Fruit fly (Drosophila melanogaster) whole organism, embryonic: ENCODE results near the gene Taf2.
A peak's percentile ranks its signal among the peaks of the same experiment; 100 is the strongest.

Source experiments
- ATbp ChIP-seq: fragments of 200-800 bp; sonication (Bioruptor generic); optimal IDR thresholded peaks from 2 replicates; lab custom pipeline; 2017; ENCODE audit warnings: missing biosample characterization, mild to moderate bottlenecking, missing genetic modification characterization, missing genetic modification reagents
- Ada2b ChIP-seq: fragments of 200-800 bp; sonication (Bioruptor generic); IDR thresholded peaks from 2 replicates; pipeline ENCODE4 v1.3.6; 2022; ENCODE audit warnings: missing biosample characterization, missing genetic modification characterization
- Aef1 ChIP-seq: fragments of 200-800 bp; sonication (Bioruptor generic); IDR thresholded peaks from 3 replicates; pipeline ENCODE4 v1.3.6; 2022; ENCODE audit warnings: missing biosample characterization, missing genetic modification characterization
- CG10654 ChIP-seq: fragments of 200-800 bp; sonication (Bioruptor generic); optimal IDR thresholded peaks from 2 replicates; lab custom pipeline; 2016; ENCODE audit warnings: missing biosample characterization, missing genetic modification characterization
- CG11696 ChIP-seq: fragments of 200-800 bp; sonication (Bioruptor generic); IDR thresholded peaks from 2 replicates; pipeline ENCODE4 v1.3.6; 2022; ENCODE audit warnings: missing biosample characterization, missing genetic modification characterization
- CG13123 ChIP-seq: fragments of 200-800 bp; sonication (Bioruptor generic); optimal IDR thresholded peaks from 2 replicates; lab custom pipeline; 2016; ENCODE audit warnings: missing biosample characterization, missing genetic modification characterization
- CG17328 ChIP-seq: fragments of 200-800 bp; sonication (Bioruptor generic); IDR thresholded peaks from 2 replicates; pipeline ENCODE4 v1.3.6; 2022; ENCODE audit warnings: missing biosample characterization, missing genetic modification characterization
- CG18011 ChIP-seq: fragments of 200-800 bp; sonication (Bioruptor generic); optimal IDR thresholded peaks from 2 replicates; lab custom pipeline; 2017; ENCODE audit warnings: missing biosample characterization, missing genetic modification characterization, mild to moderate bottlenecking, moderate library complexity, missing genotype
- CG2129 ChIP-seq: fragments of 200-800 bp; sonication (Bioruptor generic); IDR thresholded peaks from 2 replicates; pipeline ENCODE4 v1.3.6; 2022; ENCODE audit warnings: missing biosample characterization, missing genetic modification characterization; ENCODE audit not compliant: partially characterized antibody
- CG3163 ChIP-seq: fragments of 200-800 bp; sonication (Bioruptor generic); optimal IDR thresholded peaks from 3 replicates; lab custom pipeline; 2016; ENCODE audit warnings: missing biosample characterization, missing genetic modification characterization
- CG34224 ChIP-seq: fragments of 200-800 bp; sonication (Bioruptor generic); IDR thresholded peaks from 3 replicates; pipeline ENCODE4 v1.3.6; 2022; ENCODE audit warnings: missing biosample characterization, missing genetic modification characterization; ENCODE audit not compliant: partially characterized antibody
- CG34376 ChIP-seq: fragments of 200-800 bp; sonication (Bioruptor generic); optimal IDR thresholded peaks from 2 replicates; lab custom pipeline; 2018; ENCODE audit warnings: missing biosample characterization, mild to moderate bottlenecking, missing genetic modification characterization
- CG4328 ChIP-seq: fragments of 200-800 bp; sonication (Bioruptor generic); optimal IDR thresholded peaks from 3 replicates; lab custom pipeline; 2017; ENCODE audit warnings: missing biosample characterization, missing genetic modification reagents, missing genetic modification characterization
- CG4617 ChIP-seq: fragments of 200-800 bp; sonication (Bioruptor generic); optimal IDR thresholded peaks from 3 replicates; lab custom pipeline; 2016; ENCODE audit warnings: missing biosample characterization, missing genetic modification characterization, borderline replicate concordance
- CG9817 ChIP-seq: fragments of 200-800 bp; sonication (Bioruptor generic); optimal IDR thresholded peaks from 2 replicates; lab custom pipeline; 2018; ENCODE audit warnings: missing biosample characterization, mild to moderate bottlenecking, missing genetic modification characterization, moderate library complexity
- CG9932 ChIP-seq: fragments of 200-800 bp; sonication (Bioruptor generic); IDR thresholded peaks from 2 replicates; pipeline ENCODE4 v1.3.6; 2022; ENCODE audit warnings: missing biosample characterization, missing genetic modification characterization
- D ChIP-seq, 2 experiments: fragments of 200-800 bp in 1 of 2; fragments of >200 bp in 1 of 2; sonication (Bioruptor generic) in 1 of 2; optimal IDR thresholded peaks; 2 replicates in 1 of 2; 3 replicates in 1 of 2; lab custom pipeline; 2017; ENCODE audit warnings: mild to moderate bottlenecking in 1 of 2, missing biosample characterization in 1 of 2, missing genetic modification characterization in 1 of 2, missing genetic modification reagents in 1 of 2
- Dek ChIP-seq: fragments of 200-800 bp; sonication (Bioruptor generic); optimal IDR thresholded peaks from 3 replicates; lab custom pipeline; 2019; ENCODE audit warnings: missing biosample characterization, mild to moderate bottlenecking, missing genetic modification characterization, moderate library complexity
- E2f2 ChIP-seq: fragments of 200-800 bp; sonication (Bioruptor generic); IDR thresholded peaks from 2 replicates; pipeline ENCODE4 v1.3.6; 2022; ENCODE audit warnings: missing biosample characterization, missing genetic modification characterization
- Gug ChIP-seq: fragments of 200-800 bp; sonication (Bioruptor generic); IDR thresholded peaks from 4 replicates; pipeline ENCODE4 v1.3.6; 2022; ENCODE audit warnings: missing biosample characterization, missing genetic modification characterization
- H15 ChIP-seq: fragments of 200-800 bp; sonication (Bioruptor generic); IDR thresholded peaks from 3 replicates; pipeline ENCODE4 v1.3.6; 2022; ENCODE audit warnings: missing biosample characterization, missing genetic modification characterization
- HLHmδ ChIP-seq: fragments of 200-800 bp; sonication (Bioruptor generic); optimal IDR thresholded peaks from 2 replicates; lab custom pipeline; 2018; ENCODE audit warnings: missing biosample characterization, mild to moderate bottlenecking, missing genetic modification characterization, moderate library complexity
- Med ChIP-seq: fragments of 200-800 bp; sonication (Bioruptor generic); peaks from one replicate; lab custom pipeline; 2016; ENCODE audit warnings: missing biosample characterization, missing genetic modification characterization, mild to moderate bottlenecking, inconsistent platforms, moderate library complexity
- NfI ChIP-seq: fragments of 200-800 bp; sonication (Bioruptor generic); optimal IDR thresholded peaks from 3 replicates; lab custom pipeline; 2018; ENCODE audit warnings: missing biosample characterization, mild to moderate bottlenecking, missing genetic modification characterization, moderate library complexity
- Rfx ChIP-seq: fragments of 200-800 bp; sonication (Bioruptor generic); IDR thresholded peaks from 2 replicates; pipeline ENCODE4 v1.3.6; 2022; ENCODE audit warnings: missing biosample characterization, missing genetic modification characterization
- Rx ChIP-seq: fragments of 200-800 bp; sonication (Bioruptor generic); IDR thresholded peaks from 2 replicates; pipeline ENCODE4 v1.3.6; 2022; ENCODE audit warnings: missing biosample characterization, missing genetic modification characterization
- Sox102F ChIP-seq: fragments of 200-800 bp; sonication (Bioruptor generic); optimal IDR thresholded peaks from 2 replicates; lab custom pipeline; 2018; ENCODE audit warnings: missing biosample characterization, mild to moderate bottlenecking, missing genetic modification characterization, moderate library complexity
- Sry-β ChIP-seq: fragments of 200-800 bp; sonication (Bioruptor generic); optimal IDR thresholded peaks from 2 replicates; lab custom pipeline; 2018; ENCODE audit warnings: missing biosample characterization, mild to moderate bottlenecking, missing genetic modification characterization, moderate library complexity
- Stat92E ChIP-seq, 3 experiments: fragments of >200 bp in 2 of 3; fragments of 200-800 bp in 1 of 3; sonication (Bioruptor generic) in 1 of 3; optimal IDR thresholded peaks; 2 replicates each; lab custom pipeline; 2017 to 2019; ENCODE audit warnings: missing biosample characterization in 3 of 3, missing genetic modification characterization in 3 of 3, mild to moderate bottlenecking in 1 of 3, moderate library complexity in 1 of 3
- ab ChIP-seq: fragments of 200-800 bp; sonication (Bioruptor generic); optimal IDR thresholded peaks from 2 replicates; lab custom pipeline; 2016; ENCODE audit warnings: missing biosample characterization, missing genetic modification characterization
- ap ChIP-seq: fragments of 200-800 bp; sonication (Bioruptor generic); IDR thresholded peaks from 2 replicates; pipeline ENCODE4 v1.3.6; 2022; ENCODE audit warnings: missing biosample characterization, missing genetic modification characterization
- ara ChIP-seq: fragments of 200-800 bp; sonication (Bioruptor generic); IDR thresholded peaks from 2 replicates; pipeline ENCODE4 v1.3.6; 2022; ENCODE audit warnings: missing biosample characterization, missing genetic modification characterization
- chm ChIP-seq: fragments of 200-800 bp; sonication (Bioruptor generic); IDR thresholded peaks from 2 replicates; pipeline ENCODE4 v1.3.6; 2022; ENCODE audit warnings: missing biosample characterization, missing genetic modification characterization
- danr ChIP-seq: fragments of 200-800 bp; sonication (Bioruptor generic); IDR thresholded peaks from 2 replicates; pipeline ENCODE4 v1.3.6; 2022; ENCODE audit warnings: missing biosample characterization, missing genetic modification characterization
- dimm ChIP-seq: fragments of 200-800 bp; sonication (Bioruptor generic); IDR thresholded peaks from 2 replicates; pipeline ENCODE4 v1.3.6; 2022; ENCODE audit warnings: missing biosample characterization, missing genetic modification characterization
- dm ChIP-seq: fragments of 200-800 bp; sonication (Bioruptor generic); optimal IDR thresholded peaks from 3 replicates; lab custom pipeline; 2016; ENCODE audit warnings: missing biosample characterization, missing genetic modification characterization
- gcm2 ChIP-seq: fragments of 200-800 bp; sonication (Bioruptor generic); optimal IDR thresholded peaks from 2 replicates; lab custom pipeline; 2016; ENCODE audit warnings: missing biosample characterization, missing genetic modification characterization
- h ChIP-seq: fragments of >200 bp; optimal IDR thresholded peaks from 2 replicates; lab custom pipeline; 2017
- knrl ChIP-seq: fragments of 200-800 bp; sonication (Bioruptor generic); IDR thresholded peaks from 3 replicates; pipeline ENCODE4 v1.3.6; 2022; ENCODE audit warnings: missing biosample characterization, missing genetic modification characterization; ENCODE audit not compliant: partially characterized antibody
- lmd ChIP-seq: fragments of 200-800 bp; sonication (Bioruptor generic); IDR thresholded peaks from 2 replicates; pipeline ENCODE4 v1.3.6; 2022; ENCODE audit warnings: missing biosample characterization, missing genetic modification characterization
- pnt ChIP-seq: fragments of 200-800 bp; sonication (Bioruptor generic); optimal IDR thresholded peaks from 3 replicates; lab custom pipeline; 2016; ENCODE audit warnings: missing biosample characterization, missing genetic modification characterization
- slou ChIP-seq: fragments of 200-800 bp; sonication (Bioruptor generic); optimal IDR thresholded peaks from 3 replicates; lab custom pipeline; 2016; ENCODE audit warnings: missing biosample characterization, missing genetic modification characterization
- sob ChIP-seq: fragments of 200-800 bp; sonication (Bioruptor generic); IDR thresholded peaks from 2 replicates; pipeline ENCODE4 v1.3.6; 2022; ENCODE audit warnings: missing biosample characterization, missing genetic modification characterization
- sqz ChIP-seq: fragments of 200-800 bp; sonication (Bioruptor generic); optimal IDR thresholded peaks from 3 replicates; lab custom pipeline; 2018; ENCODE audit warnings: missing biosample characterization, mild to moderate bottlenecking, missing genetic modification characterization
- sug ChIP-seq: fragments of 200-800 bp; optimal IDR thresholded peaks from 2 replicates; lab custom pipeline; 2019; ENCODE audit warnings: missing biosample characterization, mild to moderate bottlenecking, missing genetic modification characterization, moderate library complexity
- ttk ChIP-seq: fragments of 200-800 bp; sonication (Bioruptor generic); IDR thresholded peaks from 2 replicates; pipeline ENCODE4 v2.1.2; 2022; ENCODE audit warnings: missing biosample characterization, missing genetic modification characterization
- tup ChIP-seq: fragments of 200-800 bp; sonication (Bioruptor generic); optimal IDR thresholded peaks from 2 replicates; lab custom pipeline; 2016; ENCODE audit warnings: missing biosample characterization, mild to moderate bottlenecking, missing genetic modification characterization, moderate library complexity
- vfl ChIP-seq: fragments of 200-800 bp; sonication (Bioruptor generic); optimal IDR thresholded peaks from 2 replicates; lab custom pipeline; 2016; ENCODE audit warnings: missing biosample characterization, missing genetic modification characterization
- wek ChIP-seq: fragments of 200-800 bp; sonication (Bioruptor generic); optimal IDR thresholded peaks from 3 replicates; lab custom pipeline; 2018; ENCODE audit warnings: missing biosample characterization, mild to moderate bottlenecking, missing genetic modification characterization, moderate library complexity
- z ChIP-seq: fragments of 200-800 bp; sonication (Bioruptor generic); IDR thresholded peaks from 3 replicates; pipeline ENCODE4 v1.3.6; 2022; ENCODE audit warnings: missing biosample characterization, missing genetic modification characterization
- zf30C ChIP-seq: fragments of 200-800 bp; sonication (Bioruptor generic); optimal IDR thresholded peaks from 3 replicates; lab custom pipeline; 2018; ENCODE audit warnings: missing biosample characterization, mild to moderate bottlenecking, missing genetic modification characterization

Gene Taf2

DNA sequence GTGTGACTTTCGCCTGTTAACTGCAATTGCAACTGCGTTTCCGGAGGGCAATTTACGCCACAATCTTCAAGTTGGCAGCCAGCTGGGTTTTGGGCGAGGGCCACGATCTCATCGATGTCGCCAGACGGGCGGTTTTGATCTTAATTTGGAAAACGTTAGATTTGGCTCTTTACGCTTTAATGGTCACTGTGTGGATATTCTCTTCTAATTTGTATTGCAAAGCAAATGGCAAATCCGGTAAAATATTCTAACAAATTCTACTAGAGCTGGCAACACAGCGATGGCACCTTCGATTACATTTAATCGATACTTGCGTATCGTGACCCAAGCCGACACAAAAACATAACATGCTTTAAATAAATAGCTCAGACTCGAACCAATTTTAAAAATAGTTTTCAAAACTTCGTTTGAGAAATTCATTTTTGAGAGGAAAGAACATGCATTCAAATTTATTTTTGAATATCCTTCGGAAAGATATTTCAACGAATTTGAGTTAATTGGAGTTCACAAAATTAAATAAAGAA lies 51.9 kb downstream of the Taf2 start, which contains the start of gene I-2 (continued):
- peak; percentile 70 for TF ChIP-seq CG9932 (GFP tag; lab: Robert Waterston, UW)
- peak; percentile 45; the same call in 1 of the 2 replicates for TF ChIP-seq E2f2 (GFP tag; lab: Robert Waterston, UW)
- TF ChIP-seq HLHmδ (GFP tag; lab: Kevin White, UChicago): no peak
- TF ChIP-seq ara: no peak
- TF ChIP-seq CG9817 (tag; lab: Kevin White, UChicago): no peak
- TF ChIP-seq Sry-β: peak; percentile 1
- 0 out of 2 replicates have a peak, but pooled peaks have one; percentile 28 for TF ChIP-seq chm
- peak; percentile 75 for TF ChIP-seq CG4617 (GFP tag; lab: Kevin White, UChicago)
- TF ChIP-seq tup: no peak
- no peak for TF ChIP-seq h
- TF ChIP-seq Gug (GFP tag; lab: Robert Waterston, UW): no peak
- peak; percentile 32; the same call in 1 of the 2 replicates for TF ChIP-seq Rfx
- no peak for TF ChIP-seq Rx
- no peak for TF ChIP-seq CG17328
- no peak for TF ChIP-seq Med (GFP tag; lab: Kevin White, UChicago)
- peak; percentile 10 for TF ChIP-seq Dek
- TF ChIP-seq ATbp (GFP tag; lab: Kevin White, UChicago): no peak
- TF ChIP-seq CG3163 (GFP tag; lab: Kevin White, UChicago): no peak
- TF ChIP-seq gcm2 (GFP tag; lab: Kevin White, UChicago): no peak
- TF ChIP-seq dimm (GFP tag; lab: Robert Waterston, UW): no peak
- TF ChIP-seq zf30C: no peak
- TF ChIP-seq CG10654 (GFP tag; lab: Kevin White, UChicago): no peak
- TF ChIP-seq CG4328 (GFP tag; lab: Kevin White, UChicago): no peak
- TF ChIP-seq Ada2b (GFP tag; lab: Robert Waterston, UW): no peak
- peak; percentile 60 for TF ChIP-seq CG2129 (GFP tag; lab: Robert Waterston, UW)
- no peak for TF ChIP-seq ap (GFP tag; lab: Robert Waterston, UW)
- no peak for TF ChIP-seq NfI (GFP tag; lab: Kevin White, UChicago)
- no peak for TF ChIP-seq sqz (GFP tag; lab: Kevin White, UChicago)
- no peak for TF ChIP-seq lmd (GFP tag; lab: Robert Waterston, UW)
- no peak for TF ChIP-seq CG18011 (GFP tag; lab: Kevin White, UChicago)
- TF ChIP-seq CG34376 (GFP tag; lab: Kevin White, UChicago): no peak
- TF ChIP-seq knrl (GFP tag; lab: Robert Waterston, UW): peak; percentile 88
- TF ChIP-seq sug (tag; lab: Kevin White, UChicago): peak; percentile 39
- TF ChIP-seq vfl (GFP tag; lab: Kevin White, UChicago): no peak
- TF ChIP-seq H15 (GFP tag; lab: Robert Waterston, UW): no peak
- TF ChIP-seq CG11696: no peak
- no peak for TF ChIP-seq danr
- TF ChIP-seq CG13123 (GFP tag; lab: Kevin White, UChicago): no peak
- TF ChIP-seq CG34224 (GFP tag; lab: Robert Waterston, UW): peak; percentile 82
- TF ChIP-seq ttk (GFP tag; lab: Robert Waterston, UW): no peak
- TF ChIP-seq sob: no peak
- TF ChIP-seq ab: no peak
- TF ChIP-seq wek: no peak
- TF ChIP-seq dm (GFP tag; lab: Kevin White, UChicago): no peak
- TF ChIP-seq slou: no peak
- no peak for TF ChIP-seq z (GFP tag; lab: Robert Waterston, UW)
- TF ChIP-seq Stat92E (GFP tag; optimal IDR thresholded peaks at IDR 0.05; lab: Kevin White, UChicago): no peak
- TF ChIP-seq pnt (GFP tag; lab: Kevin White, UChicago): no peak
- no peak for TF ChIP-seq D (optimal IDR thresholded peaks at IDR 0.05; lab: Kevin White, UChicago)
- no peak for TF ChIP-seq D (GFP tag; optimal IDR thresholded peaks at IDR 0.05; lab: Kevin White, UChicago)
- TF ChIP-seq Sox102F (GFP tag; lab: Kevin White, UChicago): no peak
- no peak for TF ChIP-seq Aef1 (GFP tag; lab: Robert Waterston, UW)
